Worm (Caenorhabditis elegans) whole organism, L1 larva: ENCODE data around the gene ZK1127.3.

Experiments used
- C04F5.9 ChIP-seq: sonication (generic microtip); optimal IDR thresholded peaks from 2 replicates; lab custom pipeline; 2016; ENCODE audit warnings: missing genetic modification characterization, missing compliant biosample characterization
- C16A3.4 ChIP-seq: fragments of 150-350 bp; optimal IDR thresholded peaks from 2 replicates; lab custom pipeline; 2014; ENCODE audit warnings: missing biosample characterization, missing genetic modification characterization
- C34B4.2 ChIP-seq: sonication (generic microtip); optimal IDR thresholded peaks from 2 replicates; lab custom pipeline; 2017; ENCODE audit warnings: mild to moderate bottlenecking, missing genetic modification characterization, missing compliant biosample characterization
- F16B12.6 ChIP-seq: fragments of 150-350 bp; optimal IDR thresholded peaks from 2 replicates; lab custom pipeline; 2014; ENCODE audit warnings: missing biosample characterization, missing genetic modification characterization
- aly-2 ChIP-seq: fragments of 150-350 bp; optimal IDR thresholded peaks from 2 replicates; lab custom pipeline; 2014; ENCODE audit warnings: missing biosample characterization, missing genetic modification characterization
- blmp-1 ChIP-seq: fragments of 150-350 bp; optimal IDR thresholded peaks from 2 replicates; lab custom pipeline; 2014; ENCODE audit warnings: missing biosample characterization, missing genetic modification characterization
- ceh-8 ChIP-seq: fragments of 200-800 bp; sonication (Bioruptor generic); optimal IDR thresholded peaks from 2 replicates; lab custom pipeline; 2018; ENCODE audit warnings: mild to moderate bottlenecking, missing genetic modification characterization, moderate library complexity, missing compliant biosample characterization
- dsc-1 ChIP-seq: sonication (generic microtip); optimal IDR thresholded peaks from 2 replicates; lab custom pipeline; 2016; ENCODE audit warnings: mild to moderate bottlenecking, missing genetic modification characterization, missing compliant biosample characterization
- elt-2 ChIP-seq: sonication (generic microtip); optimal IDR thresholded peaks from 2 replicates; lab custom pipeline; 2016; ENCODE audit warnings: missing genetic modification characterization, mild to moderate bottlenecking, inconsistent platforms, missing compliant biosample characterization, missing genetic modification reagents
- elt-3 ChIP-seq, 6 experiments: fragments of 150-350 bp in 1 of 6; sonication (generic microtip); optimal IDR thresholded peaks; 2 replicates each; lab custom pipeline; 2017 to 2018; ENCODE audit warnings: missing biosample characterization in 6 of 6, missing genetic modification characterization in 6 of 6, inconsistent platforms in 1 of 6
- fkh-10 ChIP-seq: sonication (generic microtip); optimal IDR thresholded peaks from 2 replicates; lab custom pipeline; 2017; ENCODE audit warnings: missing biosample characterization, missing genetic modification reagents, missing genetic modification characterization
- fkh-4 ChIP-seq: sonication (generic microtip); optimal IDR thresholded peaks from 2 replicates; lab custom pipeline; 2016; ENCODE audit warnings: missing compliant biosample characterization, missing genetic modification characterization, borderline replicate concordance
- fkh-8 ChIP-seq: sonication (generic microtip); optimal IDR thresholded peaks from 2 replicates; lab custom pipeline; 2016; ENCODE audit warnings: mild to moderate bottlenecking, missing genetic modification characterization, missing compliant biosample characterization
- fos-1 ChIP-seq: fragments of 150-350 bp; optimal IDR thresholded peaks from 2 replicates; lab custom pipeline; 2014; ENCODE audit warnings: missing biosample characterization, missing genetic modification characterization
- grh-1 ChIP-seq: fragments of 200-800 bp; sonication (Bioruptor generic); IDR thresholded peaks from 2 replicates; pipeline ENCODE4 v1.3.6; 2022; ENCODE audit warnings: missing genetic modification reagents, missing genetic modification characterization, missing compliant biosample characterization
- hlh-17 ChIP-seq: fragments of 200-800 bp; sonication (Bioruptor generic); optimal IDR thresholded peaks from 2 replicates; lab custom pipeline; 2018; ENCODE audit warnings: missing genetic modification characterization, mild to moderate bottlenecking, missing compliant biosample characterization, moderate library complexity, borderline replicate concordance
- irx-1 ChIP-seq: sonication (generic microtip); optimal IDR thresholded peaks from 2 replicates; lab custom pipeline; 2016; ENCODE audit warnings: missing genetic modification characterization, missing compliant biosample characterization
- isw-1 ChIP-seq: fragments of 200-800 bp; sonication (Bioruptor generic); IDR thresholded peaks from 2 replicates; pipeline ENCODE4 v1.3.6; 2022; ENCODE audit warnings: missing genetic modification characterization, missing compliant biosample characterization
- jun-1 ChIP-seq: fragments of 150-350 bp; optimal IDR thresholded peaks from 2 replicates; lab custom pipeline; 2014; ENCODE audit warnings: missing biosample characterization, missing genetic modification reagents, missing genetic modification characterization
- lin-13 ChIP-seq: fragments of 150-350 bp; optimal IDR thresholded peaks from 2 replicates; lab custom pipeline; 2014; ENCODE audit warnings: missing biosample characterization, missing genetic modification reagents, missing genetic modification characterization
- lin-14 ChIP-seq: fragments of 200-800 bp; sonication (Bioruptor generic); optimal IDR thresholded peaks from 2 replicates; lab custom pipeline; 2018; ENCODE audit warnings: mild to moderate bottlenecking, missing genetic modification characterization, moderate library complexity, missing compliant biosample characterization
- lin-35 ChIP-seq, 2 experiments: fragments of 150-350 bp; optimal IDR thresholded peaks; 2 replicates each; lab custom pipeline; 2014; ENCODE audit warnings: missing biosample characterization in 2 of 2, missing genetic modification characterization in 2 of 2, missing genetic modification reagents in 2 of 2
- lir-3 ChIP-seq: sonication (generic microtip); optimal IDR thresholded peaks from 2 replicates; lab custom pipeline; 2016; ENCODE audit warnings: mild to moderate bottlenecking, missing genetic modification characterization, moderate library complexity, missing compliant biosample characterization; ENCODE audit not compliant: poor library complexity
- mab-9 ChIP-seq: fragments of 200-800 bp; sonication (Bioruptor generic); IDR thresholded peaks from 2 replicates; pipeline ENCODE4 v1.3.6; 2022; ENCODE audit warnings: missing genetic modification reagents, missing genetic modification characterization, missing compliant biosample characterization
- mef-2 ChIP-seq: fragments of 150-350 bp; optimal IDR thresholded peaks from 2 replicates; lab custom pipeline; 2014; ENCODE audit warnings: missing biosample characterization, missing genetic modification characterization
- nhr-12 ChIP-seq: sonication (generic microtip); optimal IDR thresholded peaks from 2 replicates; lab custom pipeline; 2017; ENCODE audit warnings: missing biosample characterization, missing genetic modification characterization
- nhr-20 ChIP-seq: sonication (generic microtip); optimal IDR thresholded peaks from 2 replicates; lab custom pipeline; 2016; ENCODE audit warnings: mild to moderate bottlenecking, missing genetic modification characterization, missing compliant biosample characterization
- nhr-237 ChIP-seq: fragments of 150-350 bp; optimal IDR thresholded peaks from 2 replicates; lab custom pipeline; 2014; ENCODE audit warnings: missing biosample characterization, missing genetic modification characterization
- nhr-28 ChIP-seq: fragments of 150-350 bp; optimal IDR thresholded peaks from 2 replicates; lab custom pipeline; 2014; ENCODE audit warnings: missing biosample characterization, missing genetic modification characterization
- nhr-47 ChIP-seq: sonication (generic microtip); optimal IDR thresholded peaks from 2 replicates; lab custom pipeline; 2016; ENCODE audit warnings: mild to moderate bottlenecking, missing genetic modification characterization, moderate library complexity, missing compliant biosample characterization
- nhr-71 ChIP-seq: sonication (generic microtip); optimal IDR thresholded peaks from 2 replicates; lab custom pipeline; 2016; ENCODE audit warnings: mild to moderate bottlenecking, missing genetic modification characterization, moderate library complexity, missing compliant biosample characterization
- nhr-77 ChIP-seq: fragments of 150-350 bp; optimal IDR thresholded peaks from 2 replicates; lab custom pipeline; 2014; ENCODE audit warnings: missing biosample characterization, missing genetic modification characterization
- nhr-84 ChIP-seq: sonication (generic microtip); optimal IDR thresholded peaks from 2 replicates; lab custom pipeline; 2017; ENCODE audit warnings: missing biosample characterization, missing genetic modification characterization
- nhr-85 ChIP-seq: sonication (generic microtip); peaks from one replicate; lab custom pipeline; 2016; ENCODE audit warnings: missing genetic modification characterization, inconsistent platforms, missing compliant biosample characterization
- pax-3 ChIP-seq: fragments of 200-800 bp; sonication (Bioruptor generic); optimal IDR thresholded peaks from 2 replicates; lab custom pipeline; 2018; ENCODE audit warnings: mild to moderate bottlenecking, missing genetic modification characterization, moderate library complexity, missing compliant biosample characterization
- pqm-1 ChIP-seq: sonication (generic microtip); optimal IDR thresholded peaks from 3 replicates; lab custom pipeline; 2017; ENCODE audit warnings: missing biosample characterization, missing genetic modification characterization
- rnt-1 ChIP-seq: sonication (generic microtip); optimal IDR thresholded peaks from 2 replicates; lab custom pipeline; 2016; ENCODE audit warnings: mild to moderate bottlenecking, missing genetic modification characterization, moderate library complexity, missing compliant biosample characterization
- snpc-4 ChIP-seq: fragments of 150-350 bp; optimal IDR thresholded peaks from 2 replicates; lab custom pipeline; 2014; ENCODE audit warnings: missing biosample characterization, missing genetic modification characterization
- sptf-1 ChIP-seq: fragments of 150-350 bp; optimal IDR thresholded peaks from 2 replicates; lab custom pipeline; 2014; ENCODE audit warnings: missing biosample characterization, missing genetic modification characterization
- tbx-2 ChIP-seq: sonication (generic microtip); optimal IDR thresholded peaks from 2 replicates; lab custom pipeline; 2016; ENCODE audit warnings: missing genetic modification characterization, missing compliant biosample characterization
- tlp-1 ChIP-seq: fragments of 150-350 bp; optimal IDR thresholded peaks from 2 replicates; lab custom pipeline; 2014; ENCODE audit warnings: missing biosample characterization, missing genetic modification characterization
- unc-62 ChIP-seq: fragments of 150-350 bp; optimal IDR thresholded peaks from 2 replicates; lab custom pipeline; 2014; ENCODE audit warnings: missing biosample characterization, missing genetic modification reagents, missing genetic modification characterization
- unc-86 ChIP-seq: sonication (generic microtip); optimal IDR thresholded peaks from 2 replicates; lab custom pipeline; 2016; ENCODE audit warnings: missing genetic modification characterization, missing compliant biosample characterization
- vab-15 ChIP-seq: sonication (generic microtip); optimal IDR thresholded peaks from 2 replicates; lab custom pipeline; 2017; ENCODE audit warnings: missing genotype, mild to moderate bottlenecking, missing genetic modification characterization, missing compliant biosample characterization
- zag-1 ChIP-seq: fragments of 150-350 bp; optimal IDR thresholded peaks from 2 replicates; lab custom pipeline; 2014; ENCODE audit warnings: missing biosample characterization, missing genetic modification characterization
- ztf-4 ChIP-seq: fragments of 150-350 bp; optimal IDR thresholded peaks from 2 replicates; lab custom pipeline; 2014; ENCODE audit warnings: missing biosample characterization, missing genetic modification characterization

The ZK1127.3 gene

DNA sequence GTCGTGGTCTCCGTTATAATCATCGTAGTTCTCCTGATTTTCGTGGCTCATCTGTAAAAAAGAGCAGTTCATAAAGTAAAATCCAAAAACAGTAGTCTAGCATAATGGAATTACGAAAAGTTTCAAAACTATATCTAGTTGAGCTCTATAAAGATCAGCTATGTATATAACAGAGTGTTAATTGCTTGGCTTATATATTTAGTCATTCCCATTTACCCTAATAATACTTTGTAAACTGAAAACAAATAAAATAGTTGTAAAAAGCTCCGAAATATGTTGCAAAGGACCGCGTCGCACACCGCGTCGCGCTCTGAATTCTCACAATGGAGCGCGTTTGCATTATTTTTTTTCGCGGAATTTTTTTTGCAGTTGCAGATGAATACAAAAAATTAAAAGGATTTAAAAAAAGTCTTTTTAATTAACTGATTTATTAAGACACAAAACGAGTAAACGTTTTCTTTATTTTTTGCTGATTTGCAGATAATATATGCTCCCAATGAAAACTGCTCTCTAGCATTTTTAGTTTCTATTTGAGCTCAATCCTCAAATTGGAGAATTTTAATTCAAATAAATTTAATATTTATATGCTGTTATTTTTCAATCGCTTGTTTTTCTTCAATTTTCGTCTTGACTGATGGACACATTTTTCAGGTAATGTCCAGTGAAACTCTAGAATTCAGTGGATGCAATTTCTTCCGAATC, 4.9 kb upstream of the ZK1127.3 start, which contains the start of the genes tcer-1 and ZK1127.5 (continued):
- TF ChIP-seq ztf-4 (no peak), aly-2 (tag; lab: Kevin White, UChicago) (no peak), nhr-12 (tag; lab: Kevin White, UChicago) (no peak), tbx-2 (peak; percentile 40), blmp-1 (tag; lab: Kevin White, UChicago) (peak; percentile 57), ceh-8 (GFP tag; lab: Kevin White, UChicago) (no peak), pqm-1 (tag; lab: Kevin White, UChicago) (no peak), nhr-84 (no peak), nhr-47 (tag; lab: Kevin White, UChicago) (peak; percentile 56), irx-1 (tag; lab: Kevin White, UChicago) (no peak), C34B4.2 (tag; lab: Kevin White, UChicago) (no peak), sptf-1 (no peak), pax-3 (tag; lab: Kevin White, UChicago) (no peak), mef-2 (no peak), nhr-28 (tag; lab: Kevin White, UChicago) (no peak), fkh-8 (peak; percentile 41), fkh-4 (tag; lab: Kevin White, UChicago) (no peak), isw-1 (GFP tag; lab: Robert Waterston, UW) (no peak), lir-3 (tag; lab: Kevin White, UChicago) (no peak), vab-15 (tag; lab: Kevin White, UChicago) (no peak), snpc-4 (no peak), fkh-10 (GFP tag; lab: Kevin White, UChicago) (no peak), tlp-1 (tag; lab: Kevin White, UChicago) (no peak), nhr-237 (peak; percentile 1), lin-14 (peak; percentile 55), lin-13 (GFP tag; lab: Kevin White, UChicago) (peak; percentile 2), lin-35 (GFP tag; optimal IDR thresholded peaks at IDR 0.05; lab: Kevin White, UChicago) (peak; percentile 58 to 82), elt-3 (tag; optimal IDR thresholded peaks at IDR 0.05; lab: Kevin White, UChicago) (peak in 1 of 6 experiments; percentile 38), mab-9 (GFP tag; lab: Robert Waterston, UW) (no peak), nhr-71 (tag; lab: Kevin White, UChicago) (peak; percentile 50), elt-2 (tag; lab: Kevin White, UChicago) (no peak), F16B12.6 (tag; lab: Kevin White, UChicago) (peak; percentile 27), unc-62 (GFP tag; lab: Kevin White, UChicago) (no peak), nhr-77 (tag; lab: Kevin White, UChicago) (no peak), rnt-1 (tag; lab: Kevin White, UChicago) (peak; percentile 44), C16A3.4 (tag; lab: Kevin White, UChicago) (peak; percentile 66), nhr-20 (tag; lab: Kevin White, UChicago) (peak; percentile 58), hlh-17 (GFP tag; lab: Kevin White, UChicago) (no peak), fos-1 (tag; lab: Kevin White, UChicago) (no peak), jun-1 (no peak), C04F5.9 (tag; lab: Kevin White, UChicago) (no peak), grh-1 (no peak), nhr-85 (tag; lab: Kevin White, UChicago) (peak; percentile 31), zag-1 (tag; lab: Kevin White, UChicago) (no peak), unc-86 (tag; lab: Kevin White, UChicago) (no peak), dsc-1 (tag; lab: Kevin White, UChicago) (peak; percentile 44)
